Worm (Caenorhabditis elegans) whole organism, young adult: ENCODE data around the gene lin-15A.
A peak's percentile ranks its signal among the peaks of the same experiment; 100 is the strongest.

ENCODE experiments used
- B0336.3 ChIP-seq: fragments of 200-800 bp; sonication (Bioruptor generic); IDR thresholded peaks from 2 replicates; pipeline ENCODE4 v1.3.6; 2022; ENCODE audit warnings: missing genetic modification characterization, missing compliant biosample characterization
- C06A6.2 ChIP-seq: fragments of 200-800 bp; sonication (Bioruptor generic); conservative IDR thresholded peaks from 2 replicates; pipeline ENCODE4 v1.3.6; 2022; ENCODE audit warnings: missing genetic modification characterization, missing compliant biosample characterization
- F23B12.7 ChIP-seq: sonication (generic microtip); optimal IDR thresholded peaks from 2 replicates; lab custom pipeline; 2017; ENCODE audit warnings: missing genetic modification characterization, mild to moderate bottlenecking, missing compliant biosample characterization, antibody characterized with exemption, moderate library complexity; ENCODE audit not compliant: insufficient read depth
- F33H1.4 ChIP-seq: fragments of 200-800 bp; sonication (Bioruptor generic); IDR thresholded peaks from 2 replicates; pipeline ENCODE4 v1.3.6; 2022; ENCODE audit warnings: missing genetic modification reagents, missing genetic modification characterization, missing compliant biosample characterization
- F39B2.1 ChIP-seq: fragments of 200-800 bp; sonication (Bioruptor generic); IDR thresholded peaks from 2 replicates; pipeline ENCODE4 v1.3.6; 2022; ENCODE audit warnings: missing genetic modification reagents, missing genetic modification characterization, missing compliant biosample characterization
- Y67H2A.10 ChIP-seq: fragments of 200-800 bp; sonication (Bioruptor generic); conservative IDR thresholded peaks from 2 replicates; pipeline ENCODE4 v1.3.6; 2022; ENCODE audit warnings: missing genetic modification reagents, missing genetic modification characterization, missing compliant biosample characterization
- ZK185.1 ChIP-seq: sonication (generic microtip); optimal IDR thresholded peaks from 2 replicates; lab custom pipeline; 2016; ENCODE audit warnings: mild to moderate bottlenecking, missing genetic modification characterization, missing compliant biosample characterization; ENCODE audit not compliant: poor library complexity, severe bottlenecking
- ama-1 ChIP-seq, 3 experiments: fragments of 150-350 bp in 1 of 3; sonication (generic microtip) in 2 of 3; optimal IDR thresholded peaks; 2 replicates each; lab custom pipeline; 2014 to 2018; ENCODE audit warnings: missing biosample characterization in 2 of 3, missing genetic modification characterization in 2 of 3, missing genetic modification reagents in 2 of 3
- aptf-2 ChIP-seq: fragments of 200-800 bp; sonication (Bioruptor generic); conservative IDR thresholded peaks from 2 replicates; pipeline ENCODE4 v1.3.6; 2022; ENCODE audit warnings: missing genetic modification reagents, missing genetic modification characterization, missing compliant biosample characterization
- attf-5 ChIP-seq: fragments of 200-800 bp; sonication (Bioruptor generic); optimal IDR thresholded peaks from 2 replicates; lab custom pipeline; 2018; ENCODE audit warnings: mild to moderate bottlenecking, missing genetic modification characterization, missing compliant biosample characterization
- cebp-1 ChIP-seq, 2 experiments: fragments of 200-800 bp in 1 of 2; sonication (Bioruptor generic) in 1 of 2; sonication (generic microtip) in 1 of 2; IDR thresholded peaks in 1 of 2; optimal IDR thresholded peaks in 1 of 2; 2 replicates each; pipeline versions ENCODE4 v1.3.6 to Lab custom; 2017 to 2022; ENCODE audit warnings: missing compliant biosample characterization in 2 of 2, missing genetic modification characterization in 2 of 2, mild to moderate bottlenecking in 1 of 2, missing genetic modification reagents in 1 of 2, moderate library complexity in 1 of 2
- ceh-27 ChIP-seq: fragments of 200-800 bp; sonication (Bioruptor generic); optimal IDR thresholded peaks from 2 replicates; lab custom pipeline; 2018; ENCODE audit warnings: mild to moderate bottlenecking, missing genetic modification characterization, moderate library complexity, missing compliant biosample characterization
- chd-7 ChIP-seq: sonication (generic microtip); optimal IDR thresholded peaks from 2 replicates; lab custom pipeline; 2016; ENCODE audit warnings: mild to moderate bottlenecking, missing genetic modification characterization, moderate library complexity, missing compliant biosample characterization
- die-1 ChIP-seq: sonication (generic microtip); optimal IDR thresholded peaks from 2 replicates; lab custom pipeline; 2016; ENCODE audit warnings: missing genotype, mild to moderate bottlenecking, missing genetic modification characterization, missing compliant biosample characterization
- dox-1 ChIP-seq: fragments of 200-800 bp; sonication (Bioruptor generic); IDR thresholded peaks from 2 replicates; pipeline ENCODE4 v1.3.6; 2022; ENCODE audit warnings: missing genetic modification reagents, missing genetic modification characterization, missing compliant biosample characterization
- egl-18 ChIP-seq: fragments of 200-800 bp; sonication (Bioruptor generic); IDR thresholded peaks from 2 replicates; pipeline ENCODE4 v1.3.6; 2022; ENCODE audit warnings: missing genetic modification reagents, missing genetic modification characterization, missing compliant biosample characterization
- egrh-3 ChIP-seq: fragments of 200-800 bp; sonication (Bioruptor generic); IDR thresholded peaks from 2 replicates; pipeline ENCODE4 v1.3.6; 2022; ENCODE audit warnings: missing genetic modification reagents, missing genetic modification characterization, missing compliant biosample characterization
- fkh-3 ChIP-seq: sonication (generic microtip); optimal IDR thresholded peaks from 2 replicates; lab custom pipeline; 2016; ENCODE audit warnings: mild to moderate bottlenecking, missing genetic modification characterization, missing compliant biosample characterization
- let-607 ChIP-seq, 2 experiments: fragments of 200-800 bp in 1 of 2; sonication (Bioruptor generic) in 1 of 2; sonication (generic microtip) in 1 of 2; optimal IDR thresholded peaks; 2 replicates each; lab custom pipeline; 2016 to 2018; ENCODE audit warnings: mild to moderate bottlenecking in 2 of 2, missing compliant biosample characterization in 2 of 2, missing genetic modification characterization in 2 of 2, moderate library complexity in 2 of 2, missing genotype in 1 of 2
- lin-40 ChIP-seq: sonication (generic microtip); optimal IDR thresholded peaks from 2 replicates; lab custom pipeline; 2016; ENCODE audit warnings: missing genetic modification characterization, mild to moderate bottlenecking, missing compliant biosample characterization, missing genotype, missing genetic modification reagents
- madf-10 ChIP-seq: sonication (generic microtip); optimal IDR thresholded peaks from 2 replicates; lab custom pipeline; 2016; ENCODE audit warnings: mild to moderate bottlenecking, missing genetic modification characterization, missing compliant biosample characterization
- madf-3 ChIP-seq: fragments of 200-800 bp; sonication (Bioruptor generic); IDR thresholded peaks from 2 replicates; pipeline ENCODE4 v1.3.6; 2022; ENCODE audit warnings: missing genetic modification reagents, missing genetic modification characterization, missing compliant biosample characterization
- mel-28 ChIP-seq: sonication (generic microtip); optimal IDR thresholded peaks from 2 replicates; lab custom pipeline; 2016; ENCODE audit warnings: borderline replicate concordance, mild to moderate bottlenecking, missing genetic modification characterization, missing compliant biosample characterization
- nfyb-1 ChIP-seq: fragments of 200-800 bp; sonication (Bioruptor generic); IDR thresholded peaks from 2 replicates; pipeline ENCODE4 v1.3.6; 2022; ENCODE audit warnings: missing genetic modification reagents, missing genetic modification characterization, missing compliant biosample characterization
- nhr-179 ChIP-seq: sonication (generic microtip); optimal IDR thresholded peaks from 2 replicates; lab custom pipeline; 2016; ENCODE audit warnings: mild to moderate bottlenecking, missing genetic modification characterization, missing compliant biosample characterization
- nhr-80 ChIP-seq: sonication (generic microtip); optimal IDR thresholded peaks from 2 replicates; lab custom pipeline; 2016; ENCODE audit warnings: missing genetic modification characterization, missing compliant biosample characterization
- rcor-1 ChIP-seq: fragments of 200-800 bp; sonication (Bioruptor generic); IDR thresholded peaks from 2 replicates; pipeline ENCODE4 v1.3.6; 2022; ENCODE audit warnings: missing genetic modification reagents, missing genetic modification characterization, missing compliant biosample characterization
- snpc-4 ChIP-seq, 5 experiments: fragments of 150-350 bp in 1 of 5; sonication (generic microtip) in 4 of 5; optimal IDR thresholded peaks; 2 replicates each; lab custom pipeline; 2014 to 2018; ENCODE audit warnings: missing genetic modification characterization in 5 of 5, missing biosample characterization in 3 of 5, antibody characterized with exemption in 2 of 5, mild to moderate bottlenecking in 2 of 5, missing compliant biosample characterization in 2 of 5, missing genotype in 2 of 5, moderate library complexity in 2 of 5, missing genetic modification reagents in 1 of 5
- sptf-2 ChIP-seq: fragments of 200-800 bp; sonication (Bioruptor generic); optimal IDR thresholded peaks from 2 replicates; lab custom pipeline; 2018; ENCODE audit warnings: mild to moderate bottlenecking, missing genetic modification characterization, missing compliant biosample characterization
- tbp1 ChIP-seq: fragments of 200-800 bp; sonication (Bioruptor generic); optimal IDR thresholded peaks from 2 replicates; lab custom pipeline; 2018; ENCODE audit warnings: mild to moderate bottlenecking, missing genetic modification characterization, missing compliant biosample characterization
- ztf-18 ChIP-seq: sonication (generic microtip); optimal IDR thresholded peaks from 2 replicates; lab custom pipeline; 2016; ENCODE audit warnings: missing genotype, mild to moderate bottlenecking, missing genetic modification characterization, missing compliant biosample characterization

The lin-15A gene

ce11 chrX:15779503-15779902 lies 47.7 kb downstream of the lin-15A start:
- peak; percentile 98 for TF ChIP-seq nhr-80 (tag; lab: Kevin White, UChicago)
- peak; percentile 4 for TF ChIP-seq tbp1
- no peak for TF ChIP-seq aptf-2
- no peak for TF ChIP-seq sptf-2 (GFP tag; lab: Kevin White, UChicago)
- TF ChIP-seq F23B12.7 = peak; percentile 66
- no peak for TF ChIP-seq cebp-1 (GFP tag; IDR thresholded peaks at IDR 0.05; lab: Robert Waterston, UW)
- TF ChIP-seq cebp-1 (tag; optimal IDR thresholded peaks at IDR 0.05; lab: Kevin White, UChicago) = peak; percentile 37
- no peak for TF ChIP-seq ztf-18 (tag; lab: Kevin White, UChicago)
- TF ChIP-seq F33H1.4 (GFP tag; lab: Robert Waterston, UW) = no peak
- TF ChIP-seq dox-1 = peak; percentile 50; the same call in 1 of the 2 replicates
- TF ChIP-seq let-607 (tag; optimal IDR thresholded peaks at IDR 0.05; lab: Kevin White, UChicago) = peak; percentile 97 to 98
- 0 out of 2 replicates have a peak, but pooled peaks have one; percentile 18 for TF ChIP-seq B0336.3
- no peak for TF ChIP-seq die-1 (tag; lab: Kevin White, UChicago)
- TF ChIP-seq snpc-4 (GFP tag; optimal IDR thresholded peaks at IDR 0.05; lab: Kevin White, UChicago) = no peak
- TF ChIP-seq snpc-4 (tag; optimal IDR thresholded peaks at IDR 0.05; lab: Kevin White, UChicago) = peak in 1 of 4 experiments; percentile 18
- no peak for TF ChIP-seq ceh-27 (GFP tag; lab: Kevin White, UChicago)
- peak; percentile 48; the same call in 1 of the 2 replicates for TF ChIP-seq nfyb-1 (GFP tag; lab: Robert Waterston, UW)
- peak; percentile 24 for TF ChIP-seq lin-40 (tag; lab: Kevin White, UChicago)
- TF ChIP-seq ama-1 (optimal IDR thresholded peaks at IDR 0.05; lab: Kevin White, UChicago) = no peak
- no peak for TF ChIP-seq ama-1 (GFP tag; optimal IDR thresholded peaks at IDR 0.05; lab: Kevin White, UChicago)
- TF ChIP-seq F39B2.1 = no peak
- TF ChIP-seq C06A6.2 = no peak
- no peak for TF ChIP-seq nhr-179 (tag; lab: Kevin White, UChicago)
- peak; percentile 19 for TF ChIP-seq madf-10 (tag; lab: Kevin White, UChicago)
- peak; percentile 20 for TF ChIP-seq attf-5 (GFP tag; lab: Kevin White, UChicago)
- no peak for TF ChIP-seq fkh-3 (tag; lab: Kevin White, UChicago)
- peak; percentile 27 for TF ChIP-seq chd-7 (tag; lab: Kevin White, UChicago)

- TF ChIP-seq madf-3 (GFP tag; lab: Robert Waterston, UW) (no peak), lin-40 (tag; lab: Kevin White, UChicago) (no peak), ceh-27 (GFP tag; lab: Kevin White, UChicago) (no peak)
These were observed 50.3 kb downstream of the lin-15A start, which contains the start of gene Y7A5A.24 for ce11 chrX:15782027-15782426. TSS of gene Y7A5A.24 (minus strand) at chrX:15782127.

ce11 chrX:15784570-15784969 lies 52.8 kb downstream of the lin-15A start, which contains the start of gene Y7A5A.3:
TSS of gene Y7A5A.3 (minus strand) at chrX:15784670.
- TF ChIP-seq Y67H2A.10 (GFP tag; lab: Robert Waterston, UW) = no peak
- no peak for TF ChIP-seq egrh-3 (GFP tag; lab: Robert Waterston, UW)
- no peak for TF ChIP-seq F39B2.1
- TF ChIP-seq rcor-1 = no peak
- no peak for TF ChIP-seq mel-28 (tag; lab: Kevin White, UChicago)
- TF ChIP-seq ZK185.1 (tag; lab: Kevin White, UChicago) = no peak
- no peak for TF ChIP-seq egl-18 (GFP tag; lab: Robert Waterston, UW)
